Worm (Caenorhabditis elegans) whole organism, young adult: ENCODE data around the gene T24C4.10.

ENCODE experiments used
- B0019.2 ChIP-seq: fragments of 200-800 bp; sonication (Bioruptor generic); conservative IDR thresholded peaks from 2 replicates; pipeline ENCODE4 v1.3.6; 2022; ENCODE audit warnings: missing genetic modification reagents, missing genetic modification characterization, missing compliant biosample characterization
- B0035.1 ChIP-seq: sonication (generic microtip); optimal IDR thresholded peaks from 2 replicates; lab custom pipeline; 2016; ENCODE audit warnings: missing genetic modification characterization, mild to moderate bottlenecking, missing compliant biosample characterization, missing genotype, missing genetic modification reagents
- B0261.1 ChIP-seq: sonication (generic microtip); optimal IDR thresholded peaks from 2 replicates; lab custom pipeline; 2016; ENCODE audit warnings: mild to moderate bottlenecking, missing genetic modification characterization, moderate library complexity, missing compliant biosample characterization
- F37B4.10 ChIP-seq: fragments of 200-800 bp; sonication (Bioruptor generic); IDR thresholded peaks from 2 replicates; pipeline ENCODE4 v1.3.6; 2022; ENCODE audit warnings: missing genetic modification characterization, missing compliant biosample characterization
- K12H6.12 ChIP-seq: fragments of 200-800 bp; sonication (Bioruptor generic); optimal IDR thresholded peaks from 2 replicates; lab custom pipeline; 2018; ENCODE audit warnings: mild to moderate bottlenecking, missing genetic modification characterization, missing compliant biosample characterization
- Y67H2A.10 ChIP-seq: fragments of 200-800 bp; sonication (Bioruptor generic); conservative IDR thresholded peaks from 2 replicates; pipeline ENCODE4 v1.3.6; 2022; ENCODE audit warnings: missing genetic modification reagents, missing genetic modification characterization, missing compliant biosample characterization
- Y79H2A.3 ChIP-seq: fragments of 200-800 bp; sonication (Bioruptor generic); conservative IDR thresholded peaks from 2 replicates; pipeline ENCODE4 v1.3.6; 2022; ENCODE audit warnings: missing genetic modification reagents, missing genetic modification characterization, missing compliant biosample characterization
- ZK185.1 ChIP-seq: sonication (generic microtip); optimal IDR thresholded peaks from 2 replicates; lab custom pipeline; 2016; ENCODE audit warnings: mild to moderate bottlenecking, missing genetic modification characterization, missing compliant biosample characterization; ENCODE audit not compliant: poor library complexity, severe bottlenecking
- attf-3 ChIP-seq: fragments of 200-800 bp; sonication (Bioruptor generic); conservative IDR thresholded peaks from 2 replicates; pipeline ENCODE4 v1.3.6; 2022; ENCODE audit warnings: missing genetic modification reagents, missing genetic modification characterization, missing compliant biosample characterization
- attf-5 ChIP-seq: fragments of 200-800 bp; sonication (Bioruptor generic); optimal IDR thresholded peaks from 2 replicates; lab custom pipeline; 2018; ENCODE audit warnings: mild to moderate bottlenecking, missing genetic modification characterization, missing compliant biosample characterization
- ccch-3 ChIP-seq: fragments of 200-800 bp; sonication (Bioruptor generic); optimal IDR thresholded peaks from 2 replicates; lab custom pipeline; 2018; ENCODE audit warnings: mild to moderate bottlenecking, missing genetic modification characterization, missing compliant biosample characterization
- cebp-1 ChIP-seq, 2 experiments: fragments of 200-800 bp in 1 of 2; sonication (Bioruptor generic) in 1 of 2; sonication (generic microtip) in 1 of 2; IDR thresholded peaks in 1 of 2; optimal IDR thresholded peaks in 1 of 2; 2 replicates each; pipeline versions ENCODE4 v1.3.6 to Lab custom; 2017 to 2022; ENCODE audit warnings: missing compliant biosample characterization in 2 of 2, missing genetic modification characterization in 2 of 2, mild to moderate bottlenecking in 1 of 2, missing genetic modification reagents in 1 of 2, moderate library complexity in 1 of 2
- cebp-2 ChIP-seq: fragments of 200-800 bp; sonication (Bioruptor generic); IDR thresholded peaks from 2 replicates; pipeline ENCODE4 v1.3.6; 2022; ENCODE audit warnings: missing genetic modification characterization, missing compliant biosample characterization
- ceh-58 ChIP-seq: fragments of 200-800 bp; sonication (Bioruptor generic); IDR thresholded peaks from 2 replicates; pipeline ENCODE4 v1.3.6; 2022; ENCODE audit warnings: missing genetic modification characterization, missing compliant biosample characterization
- ceh-79 ChIP-seq: sonication (generic microtip); optimal IDR thresholded peaks from 2 replicates; lab custom pipeline; 2017; ENCODE audit warnings: mild to moderate bottlenecking, missing genetic modification characterization, missing compliant biosample characterization
- chd-7 ChIP-seq: sonication (generic microtip); optimal IDR thresholded peaks from 2 replicates; lab custom pipeline; 2016; ENCODE audit warnings: mild to moderate bottlenecking, missing genetic modification characterization, moderate library complexity, missing compliant biosample characterization
- die-1 ChIP-seq: sonication (generic microtip); optimal IDR thresholded peaks from 2 replicates; lab custom pipeline; 2016; ENCODE audit warnings: missing genotype, mild to moderate bottlenecking, missing genetic modification characterization, missing compliant biosample characterization
- efl-1 ChIP-seq: fragments of 150-350 bp; optimal IDR thresholded peaks from 2 replicates; lab custom pipeline; 2014; ENCODE audit warnings: missing biosample characterization, missing genetic modification reagents, missing genetic modification characterization
- egrh-3 ChIP-seq: fragments of 200-800 bp; sonication (Bioruptor generic); IDR thresholded peaks from 2 replicates; pipeline ENCODE4 v1.3.6; 2022; ENCODE audit warnings: missing genetic modification reagents, missing genetic modification characterization, missing compliant biosample characterization
- fkh-3 ChIP-seq: sonication (generic microtip); optimal IDR thresholded peaks from 2 replicates; lab custom pipeline; 2016; ENCODE audit warnings: mild to moderate bottlenecking, missing genetic modification characterization, missing compliant biosample characterization
- lin-35 ChIP-seq, 3 experiments: fragments of 150-350 bp in 2 of 3; sonication (generic microtip) in 1 of 3; optimal IDR thresholded peaks; 2 replicates each; lab custom pipeline; 2014 to 2018; ENCODE audit warnings: missing biosample characterization in 3 of 3, missing genetic modification characterization in 3 of 3, missing genetic modification reagents in 3 of 3
- lin-40 ChIP-seq: sonication (generic microtip); optimal IDR thresholded peaks from 2 replicates; lab custom pipeline; 2016; ENCODE audit warnings: missing genetic modification characterization, mild to moderate bottlenecking, missing compliant biosample characterization, missing genotype, missing genetic modification reagents
- lin-54 ChIP-seq: fragments of 200-800 bp; sonication (Bioruptor generic); optimal IDR thresholded peaks from 2 replicates; lab custom pipeline; 2018; ENCODE audit warnings: mild to moderate bottlenecking, missing genetic modification characterization, missing compliant biosample characterization
- madf-6 ChIP-seq: fragments of 200-800 bp; sonication (Bioruptor generic); IDR thresholded peaks from 2 replicates; pipeline ENCODE4 v1.3.6; 2022; ENCODE audit warnings: missing genetic modification reagents, missing genetic modification characterization, missing compliant biosample characterization
- mcd-1 ChIP-seq: fragments of 200-800 bp; sonication (Bioruptor generic); IDR thresholded peaks from 2 replicates; pipeline ENCODE4 v1.3.6; 2022; ENCODE audit warnings: missing genetic modification reagents, missing genetic modification characterization, missing compliant biosample characterization
- mel-28 ChIP-seq: sonication (generic microtip); optimal IDR thresholded peaks from 2 replicates; lab custom pipeline; 2016; ENCODE audit warnings: borderline replicate concordance, mild to moderate bottlenecking, missing genetic modification characterization, missing compliant biosample characterization
- nhr-80 ChIP-seq: sonication (generic microtip); optimal IDR thresholded peaks from 2 replicates; lab custom pipeline; 2016; ENCODE audit warnings: missing genetic modification characterization, missing compliant biosample characterization
- snpc-3.4 ChIP-seq: sonication (generic microtip); optimal IDR thresholded peaks from 2 replicates; lab custom pipeline; 2017; ENCODE audit warnings: missing genetic modification characterization, mild to moderate bottlenecking, missing compliant biosample characterization, antibody characterized with exemption, moderate library complexity, missing genotype, missing genetic modification reagents
- somi-1 ChIP-seq: fragments of 200-800 bp; sonication (Bioruptor generic); optimal IDR thresholded peaks from 2 replicates; lab custom pipeline; 2018; ENCODE audit warnings: mild to moderate bottlenecking, missing genetic modification characterization, missing compliant biosample characterization
- tbp1 ChIP-seq: fragments of 200-800 bp; sonication (Bioruptor generic); optimal IDR thresholded peaks from 2 replicates; lab custom pipeline; 2018; ENCODE audit warnings: mild to moderate bottlenecking, missing genetic modification characterization, missing compliant biosample characterization
- tlf-1 ChIP-seq: fragments of 200-800 bp; sonication (Bioruptor generic); optimal IDR thresholded peaks from 2 replicates; lab custom pipeline; 2018; ENCODE audit warnings: mild to moderate bottlenecking, missing genetic modification characterization, missing compliant biosample characterization
- zfh-2 ChIP-seq: fragments of 200-800 bp; sonication (Bioruptor generic); conservative IDR thresholded peaks from 2 replicates; pipeline ENCODE4 v1.3.6; 2022; ENCODE audit warnings: missing genetic modification reagents, missing genetic modification characterization, missing compliant biosample characterization
- ztf-26 ChIP-seq: sonication (generic microtip); optimal IDR thresholded peaks from 2 replicates; lab custom pipeline; 2017; ENCODE audit warnings: missing genetic modification characterization, missing compliant biosample characterization

Gene T24C4.10

DNA sequence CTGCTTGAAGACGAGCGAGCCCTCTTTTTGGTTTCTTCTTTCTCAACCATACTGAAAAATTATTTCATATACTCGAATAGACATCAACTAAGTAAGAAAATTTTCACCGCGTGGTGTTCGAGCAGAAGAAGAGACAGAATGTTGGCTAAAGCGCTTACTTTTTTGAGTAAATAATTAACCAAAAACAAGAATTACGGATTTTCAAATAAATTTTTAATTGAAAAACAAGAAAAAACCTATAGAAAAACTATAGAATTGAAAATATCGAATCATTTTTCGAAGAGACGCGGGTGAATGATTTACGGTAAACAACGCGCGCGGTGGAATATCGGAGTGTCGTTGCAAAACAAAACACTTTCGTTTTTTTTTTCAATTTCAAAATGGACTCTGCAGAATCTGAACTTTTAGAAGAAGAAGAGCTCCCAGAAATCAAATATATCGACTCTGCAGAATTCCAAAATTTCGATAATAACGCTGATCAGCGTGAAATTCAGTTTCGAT is 37.1 kb downstream of the T24C4.10 start, which contains the start of the genes rnp-5 and tag-51:
Gene rnp-5 (minus strand): TSS at position 51 of the 501 bp plus-strand sequence.
Gene tag-51 (plus strand): TSS at position 363 of the 501 bp plus-strand sequence.
- TF ChIP-seq attf-3 (peak; percentile 89), ZK185.1 (tag; lab: Kevin White, UChicago) (no peak), B0019.2 (no peak)

DNA sequence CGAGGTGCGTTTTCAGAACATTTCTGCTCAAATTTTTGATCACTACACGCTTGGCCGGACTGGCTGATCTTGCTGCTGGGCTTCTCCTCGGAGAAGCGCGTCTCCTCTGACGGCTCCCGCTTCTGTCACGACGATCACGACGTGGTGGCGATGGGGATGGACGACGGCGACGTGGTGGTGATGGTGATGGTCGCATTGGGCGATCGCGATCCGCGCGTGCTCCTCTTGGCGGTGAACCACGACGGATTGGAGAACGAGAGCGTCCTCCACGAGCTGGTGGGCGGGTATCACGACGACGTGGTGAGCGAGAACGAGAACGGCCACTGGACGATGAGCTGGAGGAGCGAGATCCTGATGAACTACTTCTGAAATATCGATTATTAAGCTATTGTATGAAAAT is 37.6 kb downstream of the T24C4.10 start:
- TF ChIP-seq egrh-3 (GFP tag; lab: Robert Waterston, UW) = peak; percentile 73; the same call in 1 of the 2 replicates
- peak; percentile 91 for TF ChIP-seq zfh-2
- no peak for TF ChIP-seq die-1

DNA sequence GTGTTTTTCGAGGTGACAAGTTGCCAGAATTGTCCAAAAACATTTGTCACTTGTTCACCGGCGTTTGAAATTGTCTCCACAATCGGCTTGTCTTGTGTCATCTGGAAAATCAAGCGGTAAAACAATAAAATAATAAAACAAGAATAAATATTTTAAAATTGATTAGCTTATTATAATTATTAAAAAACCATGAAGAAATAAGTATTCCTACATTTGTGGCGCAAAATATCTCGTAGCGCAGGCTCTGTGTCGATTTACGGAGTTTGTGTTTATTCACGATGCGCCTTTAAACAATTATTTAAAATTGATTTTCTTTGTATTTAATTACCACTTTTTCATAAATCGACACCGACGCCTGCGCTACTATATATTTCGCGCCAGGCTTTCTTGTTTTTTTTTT is 38.7 kb downstream of the T24C4.10 start, which contains the start of gene moma-1:
Gene moma-1 (minus strand): TSS at position 101 of the 400 bp plus-strand sequence.
- TF ChIP-seq ceh-79 (tag; lab: Kevin White, UChicago) (peak; percentile 10), B0035.1 (no peak), mel-28 (tag; lab: Kevin White, UChicago) (no peak), efl-1 (GFP tag; lab: Kevin White, UChicago) (peak; percentile 27), fkh-3 (tag; lab: Kevin White, UChicago) (no peak), cebp-2 (GFP tag; lab: Robert Waterston, UW) (no peak), Y79H2A.3 (no peak), chd-7 (tag; lab: Kevin White, UChicago) (no peak), madf-6 (GFP tag; lab: Robert Waterston, UW) (peak; percentile 14; the same call in 1 of the 2 replicates), nhr-80 (no peak), snpc-3.4 (peak; percentile 35)

DNA sequence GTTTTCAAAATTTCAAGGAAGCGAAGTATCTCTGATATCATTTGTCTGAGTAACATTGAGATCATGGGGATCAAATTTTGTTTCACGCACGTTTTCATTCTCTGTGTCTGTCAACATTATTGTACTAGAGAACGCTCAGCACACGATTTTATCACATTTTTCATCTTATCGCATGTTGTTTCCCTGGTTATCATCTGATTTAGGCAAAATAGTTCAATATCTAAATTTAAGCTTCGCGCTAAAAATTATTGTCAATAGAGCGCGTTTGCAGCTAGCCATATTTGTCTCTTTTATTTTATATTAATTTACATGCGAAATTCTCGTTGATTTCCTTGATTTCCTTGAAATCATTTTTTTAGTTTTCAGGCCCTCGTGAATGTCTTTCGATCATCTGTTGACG is 45.6 kb downstream of the T24C4.10 start, which contains the start of gene K02F3.2:
Gene K02F3.2 (plus strand): TSS at position 357 of the 400 bp plus-strand sequence.
- TF ChIP-seq nhr-80 (peak; percentile 48), Y79H2A.3 (no peak), somi-1 (GFP tag; lab: Kevin White, UChicago) (no peak), lin-35 (GFP tag; optimal IDR thresholded peaks at IDR 0.05; lab: Kevin White, UChicago) (peak in 1 of 3 experiments; percentile 68), cebp-1 (GFP tag; IDR thresholded peaks at IDR 0.05; lab: Robert Waterston, UW) (no peak), cebp-1 (tag; optimal IDR thresholded peaks at IDR 0.05; lab: Kevin White, UChicago) (peak; percentile 30), Y67H2A.10 (no peak), lin-54 (peak; percentile 70), mcd-1 (GFP tag; lab: Robert Waterston, UW) (peak; percentile 91), ceh-58 (GFP tag; lab: Robert Waterston, UW) (no peak), attf-5 (GFP tag; lab: Kevin White, UChicago) (peak; percentile 12), tbp1 (GFP tag; lab: Kevin White, UChicago) (peak; percentile 29), F37B4.10 (no peak), tlf-1 (GFP tag; lab: Kevin White, UChicago) (no peak), K12H6.12 (tag; lab: Kevin White, UChicago) (no peak), ztf-26 (tag; lab: Kevin White, UChicago) (peak; percentile 39), ccch-3 (GFP tag; lab: Kevin White, UChicago) (no peak), B0261.1 (no peak), efl-1 (GFP tag; lab: Kevin White, UChicago) (peak; percentile 57), lin-40 (tag; lab: Kevin White, UChicago) (peak; percentile 50)
